Fruit fly (Drosophila melanogaster): ENCODE data around the gene Mrm2.

dm6 chr3R:19911030-19911429 lies 49.6 kb downstream of the Mrm2 start:
- no peak for TF ChIP-seq Eip93F (GFP tag; optimal IDR thresholded peaks at IDR 0.05)
- no peak for TF ChIP-seq Sox15 (GFP tag; optimal IDR thresholded peaks at IDR 0.05)
- TF ChIP-seq CG8319 (GFP tag; optimal IDR thresholded peaks at IDR 0.05), result no peak
- no peak for TF ChIP-seq CG11902 (GFP tag; optimal IDR thresholded peaks at IDR 0.05)
- no peak for TF ChIP-seq fkh (GFP tag; optimal IDR thresholded peaks at IDR 0.05)
- TF ChIP-seq OdsH (GFP tag; optimal IDR thresholded peaks at IDR 0.05), result no peak
- no peak for TF ChIP-seq Sox14 (GFP tag; optimal IDR thresholded peaks at IDR 0.05)
- TF ChIP-seq CG16779 (tag; optimal IDR thresholded peaks at IDR 0.05), result no peak
- no peak for TF ChIP-seq CG6792 (GFP tag; optimal IDR thresholded peaks at IDR 0.05)
- no peak for TF ChIP-seq Eip75B (GFP tag; optimal IDR thresholded peaks at IDR 0.05)

All from whole organism, prepupa.